Fruit fly (Drosophila melanogaster): ENCODE data around the gene CG31145.

CG31145 gene

dm6 chr3R:23612121-23612520 is 57.3 kb downstream of the CG31145 start (continued):
- TF ChIP-seq CG4360 (GFP tag; IDR thresholded peaks at IDR 0.05): no peak
- TF ChIP-seq kah (GFP tag; optimal IDR thresholded peaks at IDR 0.05): no peak
- TF ChIP-seq Chrac-16 (GFP tag; optimal IDR thresholded peaks at IDR 0.05): peak; percentile 5
- 0 out of 3 replicates have a peak, but pooled peaks have one; percentile 14 for TF ChIP-seq Aef1 (GFP tag; IDR thresholded peaks at IDR 0.05)
- 0 out of 3 replicates have a peak, but pooled peaks have one; percentile 31 for TF ChIP-seq CG11560 (tag; IDR thresholded peaks at IDR 0.05)
- no peak for TF ChIP-seq Sin3A (optimal IDR thresholded peaks at IDR 0.05)
- no peak for TF ChIP-seq lov (optimal IDR thresholded peaks at IDR 0.05)
- no peak for TF ChIP-seq lov (GFP tag; IDR thresholded peaks at IDR 0.05)
- TF ChIP-seq Rfx (GFP tag; IDR thresholded peaks at IDR 0.05): 0 out of 2 replicates have a peak, but pooled peaks have one; percentile 62
- TF ChIP-seq CG14441 (GFP tag; IDR thresholded peaks at IDR 0.05): no peak
- peak; percentile 54 for TF ChIP-seq sens (GFP tag)
- no peak for TF ChIP-seq Mes4 (GFP tag; optimal IDR thresholded peaks at IDR 0.05)
- no peak for TF ChIP-seq HmgD (GFP tag; optimal IDR thresholded peaks at IDR 0.05)
- peak; percentile 56 for TF ChIP-seq dmrt99B (tag; optimal IDR thresholded peaks at IDR 0.05)
- TF ChIP-seq Meics (GFP tag; optimal IDR thresholded peaks at IDR 0.05): peak; percentile 57
- peak; percentile 31; the same call in 1 of the 3 replicates for TF ChIP-seq tgo (GFP tag; IDR thresholded peaks at IDR 0.05)
- TF ChIP-seq yki (optimal IDR thresholded peaks at IDR 0.05): no peak
- no peak for TF ChIP-seq Jarid2 (GFP tag; optimal IDR thresholded peaks at IDR 0.05)
- TF ChIP-seq en (GFP tag; optimal IDR thresholded peaks at IDR 0.05): no peak
- no peak for TF ChIP-seq CG6854 (GFP tag; optimal IDR thresholded peaks at IDR 0.05)
- no peak for TF ChIP-seq CG12744 (GFP tag; optimal IDR thresholded peaks at IDR 0.05)
- TF ChIP-seq sna (GFP tag; IDR thresholded peaks at IDR 0.05; ENCODE audit: partially characterized antibody): no peak
- no peak for TF ChIP-seq abd-A (tag; optimal IDR thresholded peaks at IDR 0.05)
- no peak for TF ChIP-seq Vsx1 (GFP tag; optimal IDR thresholded peaks at IDR 0.05)
- no peak for TF ChIP-seq NC2α (GFP tag; optimal IDR thresholded peaks at IDR 0.05)
- TF ChIP-seq sob (GFP tag; IDR thresholded peaks at IDR 0.05): no peak
- TF ChIP-seq Dfd (GFP tag; optimal IDR thresholded peaks at IDR 0.05): no peak
- no peak for TF ChIP-seq ham (GFP tag; IDR thresholded peaks at IDR 0.05)
- TF ChIP-seq CG11085 (GFP tag; IDR thresholded peaks at IDR 0.05): no peak
- TF ChIP-seq CG11247 (GFP tag; IDR thresholded peaks at IDR 0.05): no peak
- TF ChIP-seq nerfin-2 (GFP tag; IDR thresholded peaks at IDR 0.05; ENCODE audit: partially characterized antibody): no peak
- no peak for TF ChIP-seq Oaz (GFP tag; IDR thresholded peaks at IDR 0.05)
- TF ChIP-seq Sry-β (GFP tag; optimal IDR thresholded peaks at IDR 0.05): no peak
- no peak for TF ChIP-seq Max (GFP tag; optimal IDR thresholded peaks at IDR 0.05)
- no peak for TF ChIP-seq eve (GFP tag; optimal IDR thresholded peaks at IDR 0.05)
- TF ChIP-seq CG11696 (GFP tag; IDR thresholded peaks at IDR 0.05): no peak
- TF ChIP-seq CG6683 (GFP tag; optimal IDR thresholded peaks at IDR 0.05): no peak
- TF ChIP-seq stc (GFP tag; IDR thresholded peaks at IDR 0.05): 0 out of 2 replicates have a peak, but pooled peaks have one; percentile 29
- TF ChIP-seq CG7556 (GFP tag; optimal IDR thresholded peaks at IDR 0.05): peak; percentile 47
- no peak for TF ChIP-seq trh (GFP tag; optimal IDR thresholded peaks at IDR 0.05)
- no peak for TF ChIP-seq run (tag; optimal IDR thresholded peaks at IDR 0.05)
- TF ChIP-seq odd (GFP tag; optimal IDR thresholded peaks at IDR 0.05): no peak
- peak; percentile 13 for TF ChIP-seq CG17359 (tag; optimal IDR thresholded peaks at IDR 0.05)
- TF ChIP-seq chm (GFP tag; IDR thresholded peaks at IDR 0.05): no peak
- TF ChIP-seq CG6689 (GFP tag; IDR thresholded peaks at IDR 0.05): peak; percentile 24; the same call in 1 of the 2 replicates
- no peak for TF ChIP-seq Nf-YC (tag; optimal IDR thresholded peaks at IDR 0.05)
- TF ChIP-seq Optix (GFP tag; IDR thresholded peaks at IDR 0.05): no peak
- TF ChIP-seq CG12104 (GFP tag; optimal IDR thresholded peaks at IDR 0.05): no peak
- TF ChIP-seq CG1832 (GFP tag; optimal IDR thresholded peaks at IDR 0.05): no peak
- TF ChIP-seq Myb (GFP tag; optimal IDR thresholded peaks at IDR 0.05): no peak
- TF ChIP-seq pho (GFP tag; optimal IDR thresholded peaks at IDR 0.05): no peak
- TF ChIP-seq CG1529 (GFP tag; optimal IDR thresholded peaks at IDR 0.05): no peak
- TF ChIP-seq Bgb (GFP tag; IDR thresholded peaks at IDR 0.05; ENCODE audit: partially characterized antibody): no peak

Measured in whole organism, embryonic.